Fruit fly (Drosophila melanogaster) S2 (cell line): ENCODE results near the gene Hsp110.

ENCODE experiments used
- CG8478 ChIP-seq: fragments of >200 bp; optimal IDR thresholded peaks from 2 replicates; lab custom pipeline; 2018
- CTCF ChIP-seq, 2 experiments: fragments of >200 bp; optimal IDR thresholded peaks; 2 replicates each; lab custom pipeline; 2018

DNA sequence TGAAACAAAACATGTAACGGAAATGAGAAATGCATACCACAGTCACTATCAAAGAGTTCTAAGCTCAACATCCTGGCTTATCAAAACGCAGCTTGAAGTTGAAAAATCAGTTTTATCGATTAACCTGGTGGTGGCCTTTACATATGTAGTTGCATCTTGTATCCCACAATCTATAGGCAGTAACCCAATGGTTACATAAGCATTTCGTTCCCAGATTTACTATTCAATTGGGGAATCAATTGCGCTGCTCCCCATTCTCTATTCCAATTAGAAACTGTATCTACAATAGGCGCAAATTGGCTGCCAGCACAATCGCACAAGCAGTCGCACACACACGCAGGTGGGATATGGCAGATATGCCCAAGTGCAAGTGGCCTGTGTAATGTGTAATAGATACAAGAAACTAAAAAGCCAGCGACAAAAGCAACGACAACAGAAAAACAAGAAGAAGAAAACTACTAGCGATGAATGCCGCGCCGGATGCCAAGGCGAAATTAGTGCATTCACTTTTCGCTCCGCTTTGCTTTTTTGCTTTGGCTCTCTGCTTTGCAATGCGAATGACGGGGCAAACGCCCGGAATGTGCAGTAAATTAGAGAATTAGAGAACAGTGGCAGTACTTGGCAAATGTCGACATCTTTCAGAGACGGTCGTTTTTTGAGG lies 31.1 kb upstream of the Hsp110 start:
- TF ChIP-seq CG8478 (lab: Kevin White, UChicago) (no peak), CTCF (optimal IDR thresholded peaks at IDR 0.05; lab: Kevin White, UChicago) (no peak)
